Fruit fly (Drosophila melanogaster) whole organism, embryonic: ENCODE results near the gene tws.

Source experiments
- Antp ChIP-seq: fragments of 200-800 bp; sonication (Bioruptor generic); optimal IDR thresholded peaks from 3 replicates; lab custom pipeline; 2016; ENCODE audit warnings: missing biosample characterization, missing genetic modification characterization
- CG10147 ChIP-seq: fragments of 200-800 bp; sonication (Bioruptor generic); optimal IDR thresholded peaks from 2 replicates; lab custom pipeline; 2019; ENCODE audit warnings: missing biosample characterization, mild to moderate bottlenecking, missing genetic modification characterization, moderate library complexity
- CG10565 ChIP-seq: fragments of 200-800 bp; sonication (Bioruptor generic); optimal IDR thresholded peaks from 3 replicates; lab custom pipeline; 2016; ENCODE audit warnings: missing biosample characterization, mild to moderate bottlenecking, missing genetic modification characterization
- CG10959 ChIP-seq: fragments of 200-800 bp; sonication (Bioruptor generic); IDR thresholded peaks from 2 replicates; pipeline ENCODE4 v1.3.6; 2022; ENCODE audit warnings: missing biosample characterization, missing genetic modification characterization
- CG12942 ChIP-seq: fragments of 200-800 bp; sonication (Bioruptor generic); optimal IDR thresholded peaks from 3 replicates; lab custom pipeline; 2016; ENCODE audit warnings: missing biosample characterization, missing genetic modification characterization
- CG17568 ChIP-seq: fragments of 200-800 bp; sonication (Bioruptor generic); optimal IDR thresholded peaks from 2 replicates; lab custom pipeline; 2018; ENCODE audit warnings: missing biosample characterization, mild to moderate bottlenecking, missing genetic modification characterization, moderate library complexity
- CG31388 ChIP-seq: fragments of 200-800 bp; sonication (Bioruptor generic); optimal IDR thresholded peaks from 2 replicates; lab custom pipeline; 2016; ENCODE audit warnings: missing biosample characterization, missing genetic modification characterization
- CG3726 ChIP-seq: fragments of 200-800 bp; sonication (Bioruptor generic); IDR thresholded peaks from 3 replicates; pipeline ENCODE4, ENCODE4 v1.3.6; 2022; ENCODE audit warnings: missing biosample characterization, missing genetic modification characterization
- CG43689 ChIP-seq: fragments of 200-800 bp; sonication (Bioruptor generic); IDR thresholded peaks from 2 replicates; pipeline ENCODE4 v1.3.6; 2022; ENCODE audit warnings: missing biosample characterization, missing genetic modification characterization
- CG6175 ChIP-seq: fragments of 200-800 bp; sonication (Bioruptor generic); IDR thresholded peaks from 3 replicates; pipeline ENCODE4 v1.3.6; 2022; ENCODE audit warnings: missing biosample characterization, missing genetic modification characterization
- CG6689 ChIP-seq: fragments of 200-800 bp; sonication (Bioruptor generic); IDR thresholded peaks from 2 replicates; pipeline ENCODE4 v1.3.6; 2022; ENCODE audit warnings: missing biosample characterization, missing genetic modification characterization
- CG7271 ChIP-seq: fragments of 200-800 bp; sonication (Bioruptor generic); optimal IDR thresholded peaks from 2 replicates; lab custom pipeline; 2018; ENCODE audit warnings: missing biosample characterization, mild to moderate bottlenecking, missing genetic modification characterization, moderate library complexity
- CG8388 ChIP-seq: fragments of 200-800 bp; sonication (Bioruptor generic); optimal IDR thresholded peaks from 2 replicates; lab custom pipeline; 2019; ENCODE audit warnings: missing biosample characterization, mild to moderate bottlenecking, missing genetic modification characterization, moderate library complexity
- CG8478 ChIP-seq: fragments of >200 bp; optimal IDR thresholded peaks from 2 replicates; lab custom pipeline; 2018
- CG8924 ChIP-seq: fragments of 200-800 bp; optimal IDR thresholded peaks from 3 replicates; lab custom pipeline; 2019; ENCODE audit warnings: missing biosample characterization, mild to moderate bottlenecking, missing genetic modification characterization, moderate library complexity
- CG9727 ChIP-seq: fragments of 200-800 bp; sonication (Bioruptor generic); optimal IDR thresholded peaks from 3 replicates; lab custom pipeline; 2017; ENCODE audit warnings: missing biosample characterization, mild to moderate bottlenecking, missing genetic modification characterization
- CHES-1-like ChIP-seq: fragments of 200-800 bp; sonication (Bioruptor generic); optimal IDR thresholded peaks from 2 replicates; lab custom pipeline; 2016; ENCODE audit warnings: missing biosample characterization, missing genetic modification characterization
- D ChIP-seq, 2 experiments: fragments of 200-800 bp in 1 of 2; fragments of >200 bp in 1 of 2; sonication (Bioruptor generic) in 1 of 2; optimal IDR thresholded peaks; 2 replicates in 1 of 2; 3 replicates in 1 of 2; lab custom pipeline; 2017; ENCODE audit warnings: mild to moderate bottlenecking in 1 of 2, missing biosample characterization in 1 of 2, missing genetic modification characterization in 1 of 2, missing genetic modification reagents in 1 of 2
- Dref ChIP-seq: fragments of 200-800 bp; sonication (Bioruptor generic); IDR thresholded peaks from 2 replicates; pipeline ENCODE4 v1.3.6; 2022; ENCODE audit warnings: missing biosample characterization, missing genetic modification characterization
- ERR ChIP-seq: fragments of 200-800 bp; sonication (Bioruptor generic); optimal IDR thresholded peaks from 2 replicates; lab custom pipeline; 2016; ENCODE audit warnings: missing biosample characterization, missing genetic modification characterization
- H15 ChIP-seq: fragments of 200-800 bp; sonication (Bioruptor generic); IDR thresholded peaks from 3 replicates; pipeline ENCODE4 v1.3.6; 2022; ENCODE audit warnings: missing biosample characterization, missing genetic modification characterization
- Hmx ChIP-seq: fragments of 200-800 bp; sonication (Bioruptor generic); optimal IDR thresholded peaks from 2 replicates; lab custom pipeline; 2016; ENCODE audit warnings: missing biosample characterization, missing genetic modification characterization
- Hr78 ChIP-seq, 2 experiments: fragments of 200-800 bp in 1 of 2; fragments of >200 bp in 1 of 2; sonication (Bioruptor generic) in 1 of 2; optimal IDR thresholded peaks; 2 replicates each; lab custom pipeline; 2017 to 2019; ENCODE audit warnings: missing biosample characterization in 2 of 2, missing genetic modification characterization in 2 of 2, mild to moderate bottlenecking in 1 of 2, moderate library complexity in 1 of 2
- MTF-1 ChIP-seq: fragments of 200-800 bp; sonication (Bioruptor generic); optimal IDR thresholded peaks from 2 replicates; lab custom pipeline; 2018; ENCODE audit warnings: missing biosample characterization, mild to moderate bottlenecking, missing genetic modification characterization, borderline replicate concordance
- PHDP ChIP-seq: fragments of 200-800 bp; sonication (Bioruptor generic); optimal IDR thresholded peaks from 3 replicates; lab custom pipeline; 2018; ENCODE audit warnings: missing biosample characterization, mild to moderate bottlenecking, missing genetic modification characterization, moderate library complexity
- Rfx ChIP-seq: fragments of 200-800 bp; sonication (Bioruptor generic); IDR thresholded peaks from 2 replicates; pipeline ENCODE4 v1.3.6; 2022; ENCODE audit warnings: missing biosample characterization, missing genetic modification characterization
- Sin3A ChIP-seq: fragments of >200 bp; optimal IDR thresholded peaks from 2 replicates; lab custom pipeline; 2018
- Sox100B ChIP-seq: fragments of 200-800 bp; sonication (Bioruptor generic); optimal IDR thresholded peaks from 3 replicates; lab custom pipeline; 2018; ENCODE audit warnings: missing biosample characterization, mild to moderate bottlenecking, missing genetic modification characterization
- Spps ChIP-seq: fragments of 200-800 bp; sonication (Bioruptor generic); optimal IDR thresholded peaks from 2 replicates; lab custom pipeline; 2018; ENCODE audit warnings: missing biosample characterization, mild to moderate bottlenecking, missing genetic modification characterization
- Usf ChIP-seq: fragments of 200-800 bp; sonication (Bioruptor generic); optimal IDR thresholded peaks from 2 replicates; lab custom pipeline; 2017; ENCODE audit warnings: missing genotype, missing biosample characterization, missing genetic modification characterization
- bab2 ChIP-seq: fragments of 200-800 bp; sonication (Bioruptor generic); optimal IDR thresholded peaks from 2 replicates; lab custom pipeline; 2016; ENCODE audit warnings: missing biosample characterization, missing genetic modification characterization
- corto ChIP-seq: fragments of 200-800 bp; sonication (Bioruptor generic); optimal IDR thresholded peaks from 2 replicates; lab custom pipeline; 2016; ENCODE audit warnings: missing biosample characterization, mild to moderate bottlenecking, missing genetic modification characterization, moderate library complexity
- crol ChIP-seq: fragments of 200-800 bp; sonication (Bioruptor generic); IDR thresholded peaks from 2 replicates; pipeline ENCODE4 v1.3.6; 2022; ENCODE audit warnings: missing biosample characterization, missing genetic modification characterization
- cwo ChIP-seq: fragments of 200-800 bp; sonication (Bioruptor generic); optimal IDR thresholded peaks from 3 replicates; lab custom pipeline; 2017; ENCODE audit warnings: missing biosample characterization, missing genetic modification characterization, mild to moderate bottlenecking, moderate library complexity, missing genetic modification reagents
- dati ChIP-seq: fragments of 200-800 bp; sonication (Bioruptor generic); IDR thresholded peaks from 2 replicates; pipeline ENCODE4 v1.3.6; 2022; ENCODE audit warnings: missing biosample characterization, missing genetic modification characterization
- ems ChIP-seq: fragments of 200-800 bp; sonication (Bioruptor generic); optimal IDR thresholded peaks from 3 replicates; lab custom pipeline; 2016; ENCODE audit warnings: missing biosample characterization, missing genetic modification characterization
- fd64A ChIP-seq: fragments of 200-800 bp; sonication (Bioruptor generic); optimal IDR thresholded peaks from 3 replicates; lab custom pipeline; 2018; ENCODE audit warnings: missing biosample characterization, mild to moderate bottlenecking, missing genetic modification characterization
- hb ChIP-seq: fragments of 200-800 bp; sonication (Bioruptor generic); IDR thresholded peaks from 3 replicates; pipeline ENCODE4 v1.3.6; 2022; ENCODE audit warnings: missing biosample characterization, missing genetic modification characterization; ENCODE audit not compliant: partially characterized antibody
- jing ChIP-seq: fragments of 200-800 bp; sonication (Bioruptor generic); optimal IDR thresholded peaks from 2 replicates; lab custom pipeline; 2018; ENCODE audit warnings: missing biosample characterization, mild to moderate bottlenecking, missing genetic modification characterization
- jumu ChIP-seq: fragments of 200-800 bp; sonication (Bioruptor generic); optimal IDR thresholded peaks from 3 replicates; lab custom pipeline; 2016; ENCODE audit warnings: missing biosample characterization, missing genetic modification characterization
- klu ChIP-seq: fragments of 200-800 bp; sonication (Bioruptor generic); IDR thresholded peaks from 2 replicates; pipeline ENCODE4 v1.3.6; 2022; ENCODE audit warnings: missing biosample characterization, missing genetic modification characterization
- mam ChIP-seq: fragments of 200-800 bp; sonication (Bioruptor generic); optimal IDR thresholded peaks from 3 replicates; lab custom pipeline; 2016; ENCODE audit warnings: missing biosample characterization, missing genetic modification characterization
- nau ChIP-seq: fragments of 200-800 bp; sonication (Bioruptor generic); optimal IDR thresholded peaks from 3 replicates; lab custom pipeline; 2017; ENCODE audit warnings: missing biosample characterization, mild to moderate bottlenecking, missing genetic modification characterization, missing genetic modification reagents
- nerfin-2 ChIP-seq: fragments of 200-800 bp; sonication (Bioruptor generic); IDR thresholded peaks from 2 replicates; pipeline ENCODE4 v1.3.6; 2022; ENCODE audit warnings: missing biosample characterization, missing genetic modification characterization; ENCODE audit not compliant: partially characterized antibody
- prd ChIP-seq, 3 experiments: fragments of >200 bp in 2 of 3; fragments of 200-800 bp in 1 of 3; sonication (Bioruptor generic) in 1 of 3; optimal IDR thresholded peaks in 2 of 3; IDR thresholded peaks in 1 of 3; 2 replicates in 2 of 3; 3 replicates in 1 of 3; pipeline versions ENCODE4 v1.3.6 to Lab custom; 2017 to 2022; ENCODE audit warnings: missing biosample characterization in 1 of 3, missing genetic modification characterization in 1 of 3
- sd ChIP-seq: fragments of 200-800 bp; sonication (Bioruptor generic); optimal IDR thresholded peaks from 3 replicates; lab custom pipeline; 2018; ENCODE audit warnings: missing biosample characterization, mild to moderate bottlenecking, missing genetic modification characterization, moderate library complexity
- sens-2 ChIP-seq: fragments of 200-800 bp; sonication (Bioruptor generic); IDR thresholded peaks from 2 replicates; pipeline ENCODE4 v1.3.6; 2022; ENCODE audit warnings: missing biosample characterization, missing genetic modification characterization
- slp2 ChIP-seq: fragments of 200-800 bp; sonication (Bioruptor generic); optimal IDR thresholded peaks from 2 replicates; lab custom pipeline; 2016; ENCODE audit warnings: missing biosample characterization, missing genetic modification characterization
- tgo ChIP-seq: fragments of 200-800 bp; sonication (Bioruptor generic); IDR thresholded peaks from 3 replicates; pipeline ENCODE4 v1.3.6; 2022; ENCODE audit warnings: missing biosample characterization, missing genetic modification characterization
- tio ChIP-seq: fragments of 200-800 bp; sonication (Bioruptor generic); optimal IDR thresholded peaks from 2 replicates; lab custom pipeline; 2017; ENCODE audit warnings: missing biosample characterization, missing genetic modification characterization, inconsistent platforms
- tup ChIP-seq: fragments of 200-800 bp; sonication (Bioruptor generic); optimal IDR thresholded peaks from 2 replicates; lab custom pipeline; 2016; ENCODE audit warnings: missing biosample characterization, mild to moderate bottlenecking, missing genetic modification characterization, moderate library complexity

tws gene

DNA sequence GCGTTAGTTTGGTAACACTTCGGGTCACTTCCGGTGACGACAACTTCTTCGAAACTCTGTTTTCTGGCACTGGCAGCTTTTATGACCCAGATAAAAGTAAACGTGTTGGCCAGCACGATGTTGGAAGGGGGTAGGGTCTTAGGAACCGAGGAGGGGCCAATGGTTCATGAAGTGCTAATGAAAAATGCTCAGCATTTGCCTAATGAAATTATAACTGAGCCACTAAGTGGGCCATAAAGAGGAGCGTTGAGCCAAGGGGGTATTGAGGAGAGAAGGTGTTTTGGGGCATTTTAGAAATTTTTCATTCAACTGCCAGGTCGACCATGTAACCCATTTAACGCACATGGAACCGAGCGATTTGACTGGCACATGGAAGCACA is 41.3 kb downstream of the tws start:
- TF ChIP-seq CG10565 (GFP tag; lab: Kevin White, UChicago) = no peak
- no peak for TF ChIP-seq sens-2 (GFP tag; lab: Robert Waterston, UW)
- no peak for TF ChIP-seq Usf
- peak; percentile 37 for TF ChIP-seq sd
- TF ChIP-seq Hmx (GFP tag; lab: Kevin White, UChicago) = no peak
- TF ChIP-seq hb (GFP tag; lab: Robert Waterston, UW) = no peak
- no peak for TF ChIP-seq CG8388 (GFP tag; lab: Kevin White, UChicago)
- no peak for TF ChIP-seq CG9727
- TF ChIP-seq CG6175 (GFP tag; lab: Robert Waterston, UW) = no peak
- no peak for TF ChIP-seq Dref (GFP tag; lab: Robert Waterston, UW)
- TF ChIP-seq corto (GFP tag; lab: Kevin White, UChicago) = no peak
- no peak for TF ChIP-seq D (optimal IDR thresholded peaks at IDR 0.05; lab: Kevin White, UChicago)
- TF ChIP-seq D (GFP tag; optimal IDR thresholded peaks at IDR 0.05; lab: Kevin White, UChicago) = no peak
- no peak for TF ChIP-seq fd64A (GFP tag; lab: Kevin White, UChicago)
- TF ChIP-seq ERR = no peak
- 0 out of 2 replicates have a peak, but pooled peaks have one; percentile 5 for TF ChIP-seq klu
- TF ChIP-seq CG8478 (lab: Kevin White, UChicago) = no peak
- TF ChIP-seq crol (GFP tag; lab: Robert Waterston, UW) = peak; percentile 54; the same call in 1 of the 2 replicates
- TF ChIP-seq Sin3A = no peak
- no peak for TF ChIP-seq jumu (GFP tag; lab: Kevin White, UChicago)
- TF ChIP-seq tgo (GFP tag; lab: Robert Waterston, UW) = 0 out of 3 replicates have a peak, but pooled peaks have one; percentile 6
- TF ChIP-seq CG10147 (GFP tag; lab: Kevin White, UChicago) = no peak
- TF ChIP-seq ems (GFP tag; lab: Kevin White, UChicago) = no peak
- no peak for TF ChIP-seq jing (GFP tag; lab: Kevin White, UChicago)
- TF ChIP-seq Sox100B (GFP tag; lab: Kevin White, UChicago) = peak; percentile 15
- TF ChIP-seq CG6689 = no peak
- TF ChIP-seq CG7271 (tag; lab: Kevin White, UChicago) = no peak
- TF ChIP-seq bab2 (GFP tag; lab: Kevin White, UChicago) = no peak
- TF ChIP-seq CG12942 (GFP tag; lab: Kevin White, UChicago) = no peak
- no peak for TF ChIP-seq prd (optimal IDR thresholded peaks at IDR 0.05; lab: Kevin White, UChicago)
- TF ChIP-seq prd (GFP tag; IDR thresholded peaks at IDR 0.05; lab: Robert Waterston, UW) = no peak
- TF ChIP-seq slp2 (GFP tag; lab: Kevin White, UChicago) = no peak
- no peak for TF ChIP-seq CG17568 (GFP tag; lab: Kevin White, UChicago)
- TF ChIP-seq Antp (GFP tag; lab: Kevin White, UChicago) = no peak
- no peak for TF ChIP-seq CG3726 (GFP tag; lab: Robert Waterston, UW)
- 0 out of 3 replicates have a peak, but pooled peaks have one; percentile 2 for TF ChIP-seq H15 (GFP tag; lab: Robert Waterston, UW)
- no peak for TF ChIP-seq Spps
- TF ChIP-seq CG10959 (GFP tag; lab: Robert Waterston, UW) = no peak
- TF ChIP-seq CG8924 (tag; lab: Kevin White, UChicago) = no peak
- TF ChIP-seq tio (GFP tag; lab: Kevin White, UChicago) = peak; percentile 4
- no peak for TF ChIP-seq MTF-1 (GFP tag; lab: Kevin White, UChicago)
- TF ChIP-seq CHES-1-like = no peak
- no peak for TF ChIP-seq dati
- TF ChIP-seq tup (GFP tag; lab: Kevin White, UChicago) = no peak
- TF ChIP-seq Hr78 (GFP tag; optimal IDR thresholded peaks at IDR 0.05; lab: Kevin White, UChicago) = peak in 1 of 2 experiments; percentile 73
- no peak for TF ChIP-seq Rfx
- no peak for TF ChIP-seq CG43689
- no peak for TF ChIP-seq mam (GFP tag; lab: Kevin White, UChicago)
- no peak for TF ChIP-seq PHDP
- TF ChIP-seq CG31388 (GFP tag; lab: Kevin White, UChicago) = no peak
- TF ChIP-seq nau (GFP tag; lab: Kevin White, UChicago) = no peak
- TF ChIP-seq cwo (GFP tag; lab: Kevin White, UChicago) = peak; percentile 29
- 0 out of 2 replicates have a peak, but pooled peaks have one; percentile 14 for TF ChIP-seq nerfin-2 (GFP tag; lab: Robert Waterston, UW)
